Worm (Caenorhabditis elegans) whole organism, young adult: ENCODE data around the gene F44A2.5.

Source experiments
- cebp-2 ChIP-seq: fragments of 200-800 bp; sonication (Bioruptor generic); IDR thresholded peaks from 2 replicates; pipeline ENCODE4 v1.3.6; 2022; ENCODE audit warnings: missing genetic modification characterization, missing compliant biosample characterization
- him-1 ChIP-seq: sonication (generic microtip); optimal IDR thresholded peaks from 2 replicates; lab custom pipeline; 2016; ENCODE audit warnings: missing genotype, missing genetic modification reagents, missing genetic modification characterization, missing compliant biosample characterization
- madf-8 ChIP-seq: fragments of 200-800 bp; sonication (Bioruptor generic); conservative IDR thresholded peaks from 2 replicates; pipeline ENCODE4 v1.3.6; 2022; ENCODE audit warnings: missing genetic modification reagents, missing genetic modification characterization, missing compliant biosample characterization
- nfya-1 ChIP-seq: sonication (generic microtip); optimal IDR thresholded peaks from 2 replicates; lab custom pipeline; 2017; ENCODE audit warnings: antibody characterized with exemption, missing compliant biosample characterization, missing genetic modification characterization, borderline replicate concordance; ENCODE audit not compliant: insufficient read depth
- nhr-27 ChIP-seq: fragments of 200-800 bp; sonication (Bioruptor generic); optimal IDR thresholded peaks from 2 replicates; lab custom pipeline; 2018; ENCODE audit warnings: mild to moderate bottlenecking, missing genetic modification characterization, moderate library complexity, missing compliant biosample characterization
- snpc-4 ChIP-seq, 5 experiments: fragments of 150-350 bp in 1 of 5; sonication (generic microtip) in 4 of 5; optimal IDR thresholded peaks; 2 replicates each; lab custom pipeline; 2014 to 2018; ENCODE audit warnings: missing genetic modification characterization in 5 of 5, missing biosample characterization in 3 of 5, antibody characterized with exemption in 2 of 5, mild to moderate bottlenecking in 2 of 5, missing compliant biosample characterization in 2 of 5, missing genotype in 2 of 5, moderate library complexity in 2 of 5, missing genetic modification reagents in 1 of 5
- unc-130 ChIP-seq: sonication (generic microtip); optimal IDR thresholded peaks from 2 replicates; lab custom pipeline; 2016; ENCODE audit warnings: missing genetic modification reagents, missing genetic modification characterization, missing compliant biosample characterization

DNA sequence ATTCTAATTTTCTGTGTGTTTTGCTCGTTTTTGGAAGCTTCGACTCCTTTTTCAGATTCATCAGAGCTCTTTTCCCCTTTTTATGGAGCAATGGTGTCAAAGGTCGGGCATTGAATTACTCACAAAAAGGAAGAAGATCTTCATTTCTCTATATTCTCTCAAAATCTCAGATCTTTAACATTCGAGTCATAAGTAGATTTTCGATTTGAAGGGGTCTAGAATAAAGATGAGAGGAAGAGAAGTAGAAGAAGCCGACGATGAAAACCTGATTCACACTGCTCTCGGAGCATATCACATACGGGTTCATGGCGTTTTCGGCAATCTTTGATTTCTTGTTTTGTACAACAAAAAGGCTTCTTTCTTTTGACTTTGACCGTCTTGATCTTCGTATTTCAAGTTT is 14.9 kb downstream of the F44A2.5 start:
- TF ChIP-seq unc-130 (GFP tag; lab: Kevin White, UChicago) (no peak), him-1 (tag; lab: Kevin White, UChicago) (no peak), madf-8 (GFP tag; lab: Robert Waterston, UW) (no peak), nfya-1 (no peak), cebp-2 (GFP tag; lab: Robert Waterston, UW) (no peak), nhr-27 (no peak), snpc-4 (GFP tag; optimal IDR thresholded peaks at IDR 0.05; lab: Kevin White, UChicago) (no peak), snpc-4 (tag; optimal IDR thresholded peaks at IDR 0.05; lab: Kevin White, UChicago) (no peak)
